Fruit fly (Drosophila melanogaster) S2 (cell line): ENCODE data around the gene ect.

Experiments used
- CG8478 ChIP-seq: fragments of >200 bp; optimal IDR thresholded peaks from 2 replicates; lab custom pipeline; 2018
- CTCF ChIP-seq, 2 experiments: fragments of >200 bp; optimal IDR thresholded peaks; 2 replicates each; lab custom pipeline; 2018

- no peak for TF ChIP-seq CG8478 (lab: Kevin White, UChicago)
- no peak for TF ChIP-seq CTCF (optimal IDR thresholded peaks at IDR 0.05; lab: Kevin White, UChicago)
Measured at dm6 chr3L:10238549-10238948, 36.9 kb upstream of the ect start.
